Fruit fly (Drosophila melanogaster) whole organism, embryonic: ENCODE measurements around the gene cort.

ENCODE experiments used
- Ada2b ChIP-seq: fragments of 200-800 bp; sonication (Bioruptor generic); IDR thresholded peaks from 2 replicates; pipeline ENCODE4 v1.3.6; 2022; ENCODE audit warnings: missing biosample characterization, missing genetic modification characterization
- CG10147 ChIP-seq: fragments of 200-800 bp; sonication (Bioruptor generic); optimal IDR thresholded peaks from 2 replicates; lab custom pipeline; 2019; ENCODE audit warnings: missing biosample characterization, mild to moderate bottlenecking, missing genetic modification characterization, moderate library complexity
- CG11085 ChIP-seq: fragments of 200-800 bp; sonication (Bioruptor generic); IDR thresholded peaks from 2 replicates; pipeline ENCODE4 v1.3.6; 2022; ENCODE audit warnings: missing biosample characterization, missing genetic modification characterization
- CG11504 ChIP-seq: fragments of 200-800 bp; sonication (Bioruptor generic); optimal IDR thresholded peaks from 3 replicates; lab custom pipeline; 2019; ENCODE audit warnings: missing biosample characterization, mild to moderate bottlenecking, missing genetic modification characterization, moderate library complexity
- CG1233 ChIP-seq: fragments of 200-800 bp; sonication (Bioruptor generic); optimal IDR thresholded peaks from 4 replicates; lab custom pipeline; 2018; ENCODE audit warnings: missing biosample characterization, mild to moderate bottlenecking, missing genetic modification characterization
- CG12942 ChIP-seq: fragments of 200-800 bp; sonication (Bioruptor generic); optimal IDR thresholded peaks from 3 replicates; lab custom pipeline; 2016; ENCODE audit warnings: missing biosample characterization, missing genetic modification characterization
- CG13287 ChIP-seq: fragments of 200-800 bp; sonication (Bioruptor generic); IDR thresholded peaks from 2 replicates; pipeline ENCODE4 v1.3.6; 2022; ENCODE audit warnings: missing biosample characterization, missing genetic modification characterization; ENCODE audit not compliant: partially characterized antibody
- CG14710 ChIP-seq: fragments of 200-800 bp; sonication (Bioruptor generic); optimal IDR thresholded peaks from 3 replicates; lab custom pipeline; 2019; ENCODE audit warnings: missing biosample characterization, mild to moderate bottlenecking, missing genetic modification characterization, moderate library complexity
- CG2678 ChIP-seq: fragments of 200-800 bp; sonication (Bioruptor generic); optimal IDR thresholded peaks from 3 replicates; lab custom pipeline; 2019; ENCODE audit warnings: missing biosample characterization, mild to moderate bottlenecking, missing genetic modification characterization, moderate library complexity
- CG32532 ChIP-seq: fragments of 200-800 bp; sonication (Bioruptor generic); IDR thresholded peaks from 2 replicates; pipeline ENCODE4 v1.3.6; 2022; ENCODE audit warnings: missing biosample characterization, missing genetic modification characterization
- CG3995 ChIP-seq: fragments of 200-800 bp; sonication (Bioruptor generic); optimal IDR thresholded peaks from 3 replicates; lab custom pipeline; 2016; ENCODE audit warnings: missing biosample characterization, missing genetic modification characterization
- CG4328 ChIP-seq: fragments of 200-800 bp; sonication (Bioruptor generic); optimal IDR thresholded peaks from 3 replicates; lab custom pipeline; 2017; ENCODE audit warnings: missing biosample characterization, missing genetic modification reagents, missing genetic modification characterization
- CG5953 ChIP-seq: fragments of 200-800 bp; sonication (Bioruptor generic); IDR thresholded peaks from 2 replicates; pipeline ENCODE4 v1.3.6; 2022; ENCODE audit warnings: missing biosample characterization, missing genetic modification characterization
- CG6272 ChIP-seq: fragments of 200-800 bp; sonication (Bioruptor generic); IDR thresholded peaks from 2 replicates; pipeline ENCODE4 v1.3.6; 2022; ENCODE audit warnings: missing biosample characterization, missing genetic modification characterization
- CG7372 ChIP-seq: fragments of 200-800 bp; sonication (Bioruptor generic); IDR thresholded peaks from 2 replicates; pipeline ENCODE4 v1.3.6; 2022; ENCODE audit warnings: missing biosample characterization, missing genetic modification characterization
- CG7745 ChIP-seq: fragments of 200-800 bp; sonication (Bioruptor generic); optimal IDR thresholded peaks from 2 replicates; lab custom pipeline; 2018; ENCODE audit warnings: missing biosample characterization, mild to moderate bottlenecking, missing genetic modification characterization, moderate library complexity
- CrebB ChIP-seq: fragments of 200-800 bp; sonication (Bioruptor generic); optimal IDR thresholded peaks from 3 replicates; lab custom pipeline; 2018; ENCODE audit warnings: missing biosample characterization, mild to moderate bottlenecking, missing genetic modification characterization
- Dref ChIP-seq: fragments of 200-800 bp; sonication (Bioruptor generic); IDR thresholded peaks from 2 replicates; pipeline ENCODE4 v1.3.6; 2022; ENCODE audit warnings: missing biosample characterization, missing genetic modification characterization
- Drgx ChIP-seq: fragments of 200-800 bp; sonication (Bioruptor generic); IDR thresholded peaks from 2 replicates; pipeline ENCODE4 v1.3.6; 2022; ENCODE audit warnings: missing biosample characterization, missing genetic modification characterization
- GATAe ChIP-seq: fragments of 200-800 bp; sonication (Bioruptor generic); conservative IDR thresholded peaks from 2 replicates; pipeline ENCODE4 v1.3.6; 2022; ENCODE audit warnings: missing biosample characterization, missing genetic modification characterization
- HLHmδ ChIP-seq: fragments of 200-800 bp; sonication (Bioruptor generic); optimal IDR thresholded peaks from 2 replicates; lab custom pipeline; 2018; ENCODE audit warnings: missing biosample characterization, mild to moderate bottlenecking, missing genetic modification characterization, moderate library complexity
- HmgD ChIP-seq: fragments of 200-800 bp; sonication (Bioruptor generic); optimal IDR thresholded peaks from 3 replicates; lab custom pipeline; 2016; ENCODE audit warnings: missing biosample characterization, missing genetic modification characterization
- Lhr ChIP-seq: fragments of 200-800 bp; sonication (Bioruptor generic); optimal IDR thresholded peaks from 3 replicates; lab custom pipeline; 2017; ENCODE audit warnings: mild to moderate bottlenecking, missing biosample characterization, missing genetic modification reagents, missing genetic modification characterization
- MESR4 ChIP-seq: fragments of 200-800 bp; sonication (Bioruptor generic); optimal IDR thresholded peaks from 2 replicates; lab custom pipeline; 2018; ENCODE audit warnings: missing biosample characterization, mild to moderate bottlenecking, missing genetic modification characterization, moderate library complexity
- Oli ChIP-seq: fragments of 200-800 bp; sonication (Bioruptor generic); optimal IDR thresholded peaks from 2 replicates; lab custom pipeline; 2018; ENCODE audit warnings: missing biosample characterization, mild to moderate bottlenecking, missing genetic modification characterization, moderate library complexity
- Poxn ChIP-seq: fragments of 200-800 bp; sonication (Bioruptor generic); IDR thresholded peaks from 2 replicates; pipeline ENCODE4 v1.3.6; 2022; ENCODE audit warnings: missing biosample characterization, missing genetic modification characterization
- Scr ChIP-seq: fragments of 200-800 bp; sonication (Bioruptor generic); IDR thresholded peaks from 2 replicates; pipeline ENCODE4 v1.3.6; 2022; ENCODE audit warnings: missing biosample characterization, missing genetic modification characterization; ENCODE audit not compliant: partially characterized antibody
- Six4 ChIP-seq: fragments of 200-800 bp; sonication (Bioruptor generic); optimal IDR thresholded peaks from 2 replicates; lab custom pipeline; 2016; ENCODE audit warnings: missing biosample characterization, missing genetic modification characterization
- chn ChIP-seq: fragments of 200-800 bp; sonication (Bioruptor generic); optimal IDR thresholded peaks from 2 replicates; lab custom pipeline; 2016; ENCODE audit warnings: missing biosample characterization, missing genetic modification characterization
- crc ChIP-seq: fragments of 200-800 bp; sonication (Bioruptor generic); optimal IDR thresholded peaks from 2 replicates; lab custom pipeline; 2016; ENCODE audit warnings: missing biosample characterization, missing genetic modification characterization
- croc ChIP-seq: fragments of 200-800 bp; sonication (Bioruptor generic); conservative IDR thresholded peaks from 3 replicates; pipeline ENCODE4 v1.3.6; 2022; ENCODE audit warnings: missing biosample characterization, missing genetic modification characterization
- dm ChIP-seq: fragments of 200-800 bp; sonication (Bioruptor generic); optimal IDR thresholded peaks from 3 replicates; lab custom pipeline; 2016; ENCODE audit warnings: missing biosample characterization, missing genetic modification characterization
- emc ChIP-seq: fragments of 200-800 bp; sonication (Bioruptor generic); optimal IDR thresholded peaks from 2 replicates; lab custom pipeline; 2016; ENCODE audit warnings: missing biosample characterization, missing genetic modification characterization
- eyg ChIP-seq: fragments of 200-800 bp; sonication (Bioruptor generic); optimal IDR thresholded peaks from 3 replicates; lab custom pipeline; 2016; ENCODE audit warnings: missing biosample characterization, missing genetic modification characterization
- fd64A ChIP-seq: fragments of 200-800 bp; sonication (Bioruptor generic); optimal IDR thresholded peaks from 3 replicates; lab custom pipeline; 2018; ENCODE audit warnings: missing biosample characterization, mild to moderate bottlenecking, missing genetic modification characterization
- fu2 ChIP-seq: fragments of 200-800 bp; sonication (Bioruptor generic); optimal IDR thresholded peaks from 2 replicates; lab custom pipeline; 2016; ENCODE audit warnings: missing biosample characterization, missing genetic modification characterization
- gce ChIP-seq: fragments of 200-800 bp; sonication (Bioruptor generic); IDR thresholded peaks from 3 replicates; pipeline ENCODE4 v1.3.6; 2022; ENCODE audit warnings: missing biosample characterization, missing genetic modification characterization
- h ChIP-seq: fragments of >200 bp; optimal IDR thresholded peaks from 2 replicates; lab custom pipeline; 2017
- ham ChIP-seq: fragments of 200-800 bp; sonication (Bioruptor generic); IDR thresholded peaks from 2 replicates; pipeline ENCODE4 v1.3.6; 2022; ENCODE audit warnings: missing biosample characterization, missing genetic modification characterization
- kay ChIP-seq: fragments of 200-800 bp; sonication (Bioruptor generic); optimal IDR thresholded peaks from 2 replicates; lab custom pipeline; 2016; ENCODE audit warnings: missing biosample characterization, missing genetic modification characterization
- nerfin-1 ChIP-seq: fragments of 200-800 bp; sonication (Bioruptor generic); optimal IDR thresholded peaks from 3 replicates; lab custom pipeline; 2019; ENCODE audit warnings: missing biosample characterization, mild to moderate bottlenecking, missing genetic modification characterization, moderate library complexity
- psq ChIP-seq: fragments of 200-800 bp; sonication (Bioruptor generic); optimal IDR thresholded peaks from 2 replicates; lab custom pipeline; 2017; ENCODE audit warnings: missing biosample characterization, missing genetic modification characterization
- ro ChIP-seq: fragments of 200-800 bp; sonication (Bioruptor generic); IDR thresholded peaks from 2 replicates; pipeline ENCODE4 v1.3.6; 2022; ENCODE audit warnings: missing biosample characterization, missing genetic modification characterization
- sens ChIP-seq: fragments of 200-800 bp; sonication (Bioruptor generic); peaks from one replicate; lab custom pipeline; 2016; ENCODE audit warnings: missing biosample characterization, missing genetic modification characterization
- so ChIP-seq: fragments of 200-800 bp; sonication (Bioruptor generic); IDR thresholded peaks from 3 replicates; pipeline ENCODE4 v1.3.6; 2022; ENCODE audit warnings: missing biosample characterization, missing genetic modification characterization
- tll ChIP-seq, 2 experiments: fragments of 200-800 bp in 1 of 2; fragments of >200 bp in 1 of 2; sonication (Bioruptor generic) in 1 of 2; optimal IDR thresholded peaks; 2 replicates each; lab custom pipeline; 2017 to 2019; ENCODE audit warnings: missing biosample characterization in 2 of 2, missing genetic modification characterization in 2 of 2, mild to moderate bottlenecking in 1 of 2, moderate library complexity in 1 of 2
- vnd ChIP-seq: fragments of 200-800 bp; sonication (Bioruptor generic); IDR thresholded peaks from 3 replicates; pipeline ENCODE4 v1.3.6; 2022; ENCODE audit warnings: missing biosample characterization, missing genetic modification characterization; ENCODE audit not compliant: partially characterized antibody
- wdn ChIP-seq: fragments of 200-800 bp; sonication (Bioruptor generic); IDR thresholded peaks from 2 replicates; pipeline ENCODE4 v1.3.6; 2022; ENCODE audit warnings: missing biosample characterization, missing genetic modification characterization
- zf30C ChIP-seq: fragments of 200-800 bp; sonication (Bioruptor generic); optimal IDR thresholded peaks from 3 replicates; lab custom pipeline; 2018; ENCODE audit warnings: missing biosample characterization, mild to moderate bottlenecking, missing genetic modification characterization

cort gene

dm6 chr2L:6683992-6684882 lies 7.8 kb upstream of the cort start, which contains the start of gene Nhe3 (continued):
- peak; percentile 47; the same call in 1 of the 2 replicates for TF ChIP-seq CG13287 (GFP tag; lab: Robert Waterston, UW)
- TF ChIP-seq Ada2b (GFP tag; lab: Robert Waterston, UW): peak; percentile 66
- TF ChIP-seq Six4 (GFP tag; lab: Kevin White, UChicago): peak; percentile 64
- no peak for TF ChIP-seq CG11504
- peak; percentile 86 for TF ChIP-seq so (GFP tag; lab: Robert Waterston, UW)
- TF ChIP-seq croc (GFP tag; lab: Robert Waterston, UW): peak; percentile 70
- TF ChIP-seq ro: peak; percentile 67; the same call in 1 of the 2 replicates
- peak; percentile 60 for TF ChIP-seq nerfin-1 (tag; lab: Kevin White, UChicago)
- peak; percentile 39 for TF ChIP-seq psq (GFP tag; lab: Kevin White, UChicago)
- TF ChIP-seq CrebB (tag; lab: Kevin White, UChicago): peak; percentile 65
- peak; percentile 5 for TF ChIP-seq fd64A (GFP tag; lab: Kevin White, UChicago)
- peak; percentile 78 for TF ChIP-seq fu2 (GFP tag; lab: Kevin White, UChicago)
- no peak for TF ChIP-seq tll (GFP tag; optimal IDR thresholded peaks at IDR 0.05; lab: Kevin White, UChicago)
- 0 out of 2 replicates have a peak, but pooled peaks have one; percentile 47 for TF ChIP-seq ham (GFP tag; lab: Robert Waterston, UW)
- no peak; the same call in 2 of the 3 replicates for TF ChIP-seq vnd (GFP tag; lab: Robert Waterston, UW)
- peak; percentile 73 for TF ChIP-seq CG1233 (GFP tag; lab: Kevin White, UChicago)
- TF ChIP-seq CG6272 (GFP tag; lab: Robert Waterston, UW): peak; percentile 83
- peak; percentile 71; the same call in 1 of the 3 replicates for TF ChIP-seq gce (GFP tag; lab: Robert Waterston, UW)
- TF ChIP-seq Oli (tag; lab: Kevin White, UChicago): peak; percentile 77
- peak; percentile 67 for TF ChIP-seq Drgx (GFP tag; lab: Robert Waterston, UW)
- peak; percentile 78 for TF ChIP-seq CG10147 (GFP tag; lab: Kevin White, UChicago)
- peak; percentile 60 for TF ChIP-seq Poxn (GFP tag; lab: Robert Waterston, UW)
- TF ChIP-seq HmgD (GFP tag; lab: Kevin White, UChicago): no peak
- peak; percentile 68 for TF ChIP-seq Lhr (GFP tag; lab: Kevin White, UChicago)
- peak; percentile 55 for TF ChIP-seq CG5953
- peak; percentile 71 for TF ChIP-seq CG11085 (GFP tag; lab: Robert Waterston, UW)
- TF ChIP-seq GATAe (GFP tag; lab: Robert Waterston, UW): no peak
- no peak for TF ChIP-seq HLHmδ (GFP tag; lab: Kevin White, UChicago)
- peak; percentile 82 for TF ChIP-seq CG2678 (tag; lab: Kevin White, UChicago)
- peak; percentile 83 for TF ChIP-seq Dref
- peak; percentile 75 for TF ChIP-seq MESR4
- peak; percentile 54 for TF ChIP-seq wdn
- no peak for TF ChIP-seq zf30C (GFP tag; lab: Kevin White, UChicago)
- peak; percentile 97 for TF ChIP-seq sens (GFP tag; lab: Kevin White, UChicago)
- peak; percentile 81 for TF ChIP-seq chn (GFP tag; lab: Kevin White, UChicago)
- TF ChIP-seq h (lab: Kevin White, UChicago): no peak
- peak; percentile 75 for TF ChIP-seq eyg
- TF ChIP-seq CG7372 (GFP tag; lab: Robert Waterston, UW): peak; percentile 74
- peak; percentile 74 for TF ChIP-seq kay (GFP tag; lab: Kevin White, UChicago)
- peak; percentile 69 for TF ChIP-seq CG4328 (GFP tag; lab: Kevin White, UChicago)
- peak; percentile 85 for TF ChIP-seq CG3995 (GFP tag; lab: Kevin White, UChicago)
- peak; percentile 81 for TF ChIP-seq CG14710
- TF ChIP-seq emc (GFP tag; lab: Kevin White, UChicago): no peak
- peak; percentile 53 for TF ChIP-seq Scr (GFP tag; lab: Robert Waterston, UW)
- TF ChIP-seq dm: peak; percentile 39
- TF ChIP-seq CG12942 (GFP tag; lab: Kevin White, UChicago): peak; percentile 65
- TF ChIP-seq crc (GFP tag; lab: Kevin White, UChicago): peak; percentile 53
- peak; percentile 83 for TF ChIP-seq CG32532 (GFP tag; lab: Robert Waterston, UW)
- no peak for TF ChIP-seq CG7745 (tag; lab: Kevin White, UChicago)
